Fruit fly (Drosophila melanogaster) whole organism, embryonic: Measurements from ENCODE around the gene TwdlF.
A peak's percentile ranks its signal among the peaks of the same experiment; 100 is the strongest.

Experiments used
- Awh ChIP-seq: fragments of 200-800 bp; sonication (Bioruptor generic); IDR thresholded peaks from 2 replicates; pipeline ENCODE4, ENCODE4 v1.3.6; 2022; ENCODE audit warnings: missing biosample characterization, missing genetic modification characterization
- C15 ChIP-seq: fragments of 200-800 bp; sonication (Bioruptor generic); IDR thresholded peaks from 3 replicates; pipeline ENCODE4 v1.3.6; 2022; ENCODE audit warnings: missing biosample characterization, missing genetic modification characterization
- CG10366 ChIP-seq: fragments of 200-800 bp; sonication (Bioruptor generic); IDR thresholded peaks from 2 replicates; pipeline ENCODE4 v1.3.6; 2022; ENCODE audit warnings: missing biosample characterization, missing genetic modification characterization
- CG11247 ChIP-seq: fragments of 200-800 bp; sonication (Bioruptor generic); IDR thresholded peaks from 2 replicates; pipeline ENCODE4 v1.3.6; 2022; ENCODE audit warnings: missing biosample characterization, missing genetic modification characterization
- CG11695 ChIP-seq: fragments of 200-800 bp; sonication (Bioruptor generic); IDR thresholded peaks from 3 replicates; pipeline ENCODE4 v1.3.6; 2022; ENCODE audit warnings: missing biosample characterization, missing genetic modification characterization
- CG12155 ChIP-seq: fragments of 200-800 bp; sonication (Bioruptor generic); optimal IDR thresholded peaks from 3 replicates; lab custom pipeline; 2016; ENCODE audit warnings: missing biosample characterization, missing genetic modification characterization
- CG1233 ChIP-seq: fragments of 200-800 bp; sonication (Bioruptor generic); optimal IDR thresholded peaks from 4 replicates; lab custom pipeline; 2018; ENCODE audit warnings: missing biosample characterization, mild to moderate bottlenecking, missing genetic modification characterization
- CG12659 ChIP-seq: fragments of 200-800 bp; sonication (Bioruptor generic); optimal IDR thresholded peaks from 3 replicates; lab custom pipeline; 2017; ENCODE audit warnings: mild to moderate bottlenecking, missing biosample characterization, missing genetic modification reagents, missing genetic modification characterization
- CG13424 ChIP-seq: fragments of 200-800 bp; sonication (Bioruptor generic); optimal IDR thresholded peaks from 2 replicates; lab custom pipeline; 2019; ENCODE audit warnings: missing biosample characterization, mild to moderate bottlenecking, missing genetic modification characterization, moderate library complexity
- CG14860 ChIP-seq: fragments of 200-800 bp; sonication (Bioruptor generic); IDR thresholded peaks from 3 replicates; pipeline ENCODE4 v1.3.6; 2022; ENCODE audit warnings: missing biosample characterization, missing genetic modification characterization; ENCODE audit not compliant: partially characterized antibody
- CG1603 ChIP-seq: fragments of 200-800 bp; sonication (Bioruptor generic); optimal IDR thresholded peaks from 2 replicates; lab custom pipeline; 2019; ENCODE audit warnings: missing biosample characterization, mild to moderate bottlenecking, missing genetic modification characterization, moderate library complexity
- CG1647 ChIP-seq: fragments of 200-800 bp; sonication (Bioruptor generic); optimal IDR thresholded peaks from 3 replicates; lab custom pipeline; 2016; ENCODE audit warnings: missing biosample characterization, missing genetic modification characterization
- CG17359 ChIP-seq: fragments of 200-800 bp; sonication (Bioruptor generic); optimal IDR thresholded peaks from 3 replicates; lab custom pipeline; 2018; ENCODE audit warnings: missing biosample characterization, mild to moderate bottlenecking, missing genetic modification characterization, moderate library complexity
- CG17612 ChIP-seq: fragments of 200-800 bp; sonication (Bioruptor generic); IDR thresholded peaks from 2 replicates; pipeline ENCODE4 v1.3.6; 2022; ENCODE audit warnings: missing biosample characterization, missing genetic modification characterization
- CG18764 ChIP-seq: fragments of 200-800 bp; sonication (Bioruptor generic); optimal IDR thresholded peaks from 3 replicates; lab custom pipeline; 2016; ENCODE audit warnings: missing biosample characterization, missing genetic modification characterization
- CG31365 ChIP-seq: fragments of 200-800 bp; sonication (Bioruptor generic); optimal IDR thresholded peaks from 2 replicates; lab custom pipeline; 2018; ENCODE audit warnings: missing biosample characterization, mild to moderate bottlenecking, missing genetic modification characterization
- CG33213 ChIP-seq: fragments of 200-800 bp; sonication (Bioruptor generic); optimal IDR thresholded peaks from 3 replicates; lab custom pipeline; 2016; ENCODE audit warnings: missing biosample characterization, missing genetic modification characterization
- CG3847 ChIP-seq: fragments of 200-800 bp; sonication (Bioruptor generic); IDR thresholded peaks from 2 replicates; pipeline ENCODE4 v1.3.6; 2022; ENCODE audit warnings: missing biosample characterization, missing genetic modification characterization
- CG4404 ChIP-seq: fragments of 200-800 bp; sonication (Bioruptor generic); IDR thresholded peaks from 2 replicates; pipeline ENCODE4 v1.3.6; 2022; ENCODE audit warnings: missing biosample characterization, missing genetic modification characterization
- CG7745 ChIP-seq: fragments of 200-800 bp; sonication (Bioruptor generic); optimal IDR thresholded peaks from 2 replicates; lab custom pipeline; 2018; ENCODE audit warnings: missing biosample characterization, mild to moderate bottlenecking, missing genetic modification characterization, moderate library complexity
- CG7839 ChIP-seq: fragments of 200-800 bp; sonication (Bioruptor generic); optimal IDR thresholded peaks from 3 replicates; lab custom pipeline; 2018; ENCODE audit warnings: missing biosample characterization, mild to moderate bottlenecking, missing genetic modification characterization, moderate library complexity
- CG7928 ChIP-seq: fragments of 200-800 bp; sonication (Bioruptor generic); optimal IDR thresholded peaks from 2 replicates; lab custom pipeline; 2017; ENCODE audit warnings: missing biosample characterization, mild to moderate bottlenecking, missing genetic modification characterization
- CG8290 ChIP-seq, 3 experiments: fragments of 200-800 bp; sonication (Bioruptor generic); optimal IDR thresholded peaks; 2 replicates each; lab custom pipeline; 2016 to 2019; ENCODE audit warnings: missing biosample characterization in 3 of 3, missing genetic modification characterization in 3 of 3, mild to moderate bottlenecking in 2 of 3, moderate library complexity in 1 of 3
- CHES-1-like ChIP-seq: fragments of 200-800 bp; sonication (Bioruptor generic); optimal IDR thresholded peaks from 2 replicates; lab custom pipeline; 2016; ENCODE audit warnings: missing biosample characterization, missing genetic modification characterization
- Dad ChIP-seq: fragments of 200-800 bp; sonication (Bioruptor generic); optimal IDR thresholded peaks from 3 replicates; lab custom pipeline; 2016; ENCODE audit warnings: missing biosample characterization, missing genetic modification characterization
- Doc2 ChIP-seq: fragments of 200-800 bp; sonication (Bioruptor generic); IDR thresholded peaks from 2 replicates; pipeline ENCODE4 v1.3.6; 2022; ENCODE audit warnings: missing biosample characterization, missing genetic modification characterization
- Dp ChIP-seq: fragments of 200-800 bp; sonication (Bioruptor generic); optimal IDR thresholded peaks from 2 replicates; lab custom pipeline; 2018; ENCODE audit warnings: missing biosample characterization, mild to moderate bottlenecking, missing genetic modification characterization, moderate library complexity
- Hey ChIP-seq: fragments of 200-800 bp; sonication (Bioruptor generic); optimal IDR thresholded peaks from 3 replicates; lab custom pipeline; 2018; ENCODE audit warnings: missing biosample characterization, mild to moderate bottlenecking, missing genetic modification characterization
- Mrtf ChIP-seq: fragments of 200-800 bp; sonication (Bioruptor generic); IDR thresholded peaks from 3 replicates; pipeline ENCODE4 v1.3.6; 2022; ENCODE audit warnings: missing biosample characterization, missing genetic modification characterization
- Opbp ChIP-seq: fragments of 200-800 bp; sonication (Bioruptor generic); IDR thresholded peaks from 3 replicates; pipeline ENCODE4 v1.3.6; 2022; ENCODE audit warnings: missing biosample characterization, missing genetic modification characterization; ENCODE audit not compliant: partially characterized antibody
- ac ChIP-seq: fragments of 200-800 bp; sonication (Bioruptor generic); optimal IDR thresholded peaks from 3 replicates; lab custom pipeline; 2017; ENCODE audit warnings: missing biosample characterization, mild to moderate bottlenecking, missing genetic modification characterization
- ash1 ChIP-seq: fragments of 200-800 bp; sonication (Bioruptor generic); optimal IDR thresholded peaks from 2 replicates; lab custom pipeline; 2018; ENCODE audit warnings: missing biosample characterization, mild to moderate bottlenecking, missing genetic modification characterization
- bsh ChIP-seq, 2 experiments: fragments of 200-800 bp; sonication (Bioruptor generic); optimal IDR thresholded peaks; 2 replicates each; lab custom pipeline; 2017 to 2018; ENCODE audit warnings: mild to moderate bottlenecking in 2 of 2, missing biosample characterization in 2 of 2, missing genetic modification characterization in 2 of 2, moderate library complexity in 1 of 2
- dimm ChIP-seq: fragments of 200-800 bp; sonication (Bioruptor generic); IDR thresholded peaks from 2 replicates; pipeline ENCODE4 v1.3.6; 2022; ENCODE audit warnings: missing biosample characterization, missing genetic modification characterization
- dmrt99B ChIP-seq: fragments of 200-800 bp; sonication (Bioruptor generic); optimal IDR thresholded peaks from 2 replicates; lab custom pipeline; 2018; ENCODE audit warnings: missing biosample characterization, mild to moderate bottlenecking, missing genetic modification characterization, moderate library complexity
- emc ChIP-seq: fragments of 200-800 bp; sonication (Bioruptor generic); optimal IDR thresholded peaks from 2 replicates; lab custom pipeline; 2016; ENCODE audit warnings: missing biosample characterization, missing genetic modification characterization
- gro ChIP-seq: fragments of 200-800 bp; sonication (Bioruptor generic); optimal IDR thresholded peaks from 2 replicates; lab custom pipeline; 2016; ENCODE audit warnings: missing biosample characterization, missing genetic modification characterization
- gt ChIP-seq: fragments of 200-800 bp; sonication (Bioruptor generic); IDR thresholded peaks from 2 replicates; pipeline ENCODE4 v1.3.6; 2022; ENCODE audit warnings: missing biosample characterization, missing genetic modification characterization
- hb ChIP-seq: fragments of 200-800 bp; sonication (Bioruptor generic); IDR thresholded peaks from 3 replicates; pipeline ENCODE4 v1.3.6; 2022; ENCODE audit warnings: missing biosample characterization, missing genetic modification characterization; ENCODE audit not compliant: partially characterized antibody
- kay ChIP-seq: fragments of 200-800 bp; sonication (Bioruptor generic); optimal IDR thresholded peaks from 2 replicates; lab custom pipeline; 2016; ENCODE audit warnings: missing biosample characterization, missing genetic modification characterization
- lbe ChIP-seq: fragments of 200-800 bp; sonication (Bioruptor generic); optimal IDR thresholded peaks from 2 replicates; lab custom pipeline; 2016; ENCODE audit warnings: missing biosample characterization, mild to moderate bottlenecking, missing genetic modification characterization
- org-1 ChIP-seq: fragments of 200-800 bp; sonication (Bioruptor generic); optimal IDR thresholded peaks from 2 replicates; lab custom pipeline; 2017; ENCODE audit warnings: missing biosample characterization, missing genetic modification characterization
- p53 ChIP-seq: fragments of 200-800 bp; sonication (Bioruptor generic); optimal IDR thresholded peaks from 2 replicates; lab custom pipeline; 2016; ENCODE audit warnings: missing biosample characterization, missing genetic modification characterization
- pnt ChIP-seq: fragments of 200-800 bp; sonication (Bioruptor generic); optimal IDR thresholded peaks from 3 replicates; lab custom pipeline; 2016; ENCODE audit warnings: missing biosample characterization, missing genetic modification characterization
- repo ChIP-seq: fragments of 200-800 bp; sonication (Bioruptor generic); optimal IDR thresholded peaks from 2 replicates; lab custom pipeline; 2016; ENCODE audit warnings: missing biosample characterization, missing genetic modification characterization
- scrt ChIP-seq: fragments of 200-800 bp; sonication (Bioruptor generic); optimal IDR thresholded peaks from 2 replicates; lab custom pipeline; 2018; ENCODE audit warnings: missing biosample characterization, mild to moderate bottlenecking, missing genetic modification characterization, moderate library complexity
- sens-2 ChIP-seq: fragments of 200-800 bp; sonication (Bioruptor generic); IDR thresholded peaks from 2 replicates; pipeline ENCODE4 v1.3.6; 2022; ENCODE audit warnings: missing biosample characterization, missing genetic modification characterization
- tgo ChIP-seq: fragments of 200-800 bp; sonication (Bioruptor generic); IDR thresholded peaks from 3 replicates; pipeline ENCODE4 v1.3.6; 2022; ENCODE audit warnings: missing biosample characterization, missing genetic modification characterization
- tup ChIP-seq: fragments of 200-800 bp; sonication (Bioruptor generic); optimal IDR thresholded peaks from 2 replicates; lab custom pipeline; 2016; ENCODE audit warnings: missing biosample characterization, mild to moderate bottlenecking, missing genetic modification characterization, moderate library complexity

TwdlF gene

DNA sequence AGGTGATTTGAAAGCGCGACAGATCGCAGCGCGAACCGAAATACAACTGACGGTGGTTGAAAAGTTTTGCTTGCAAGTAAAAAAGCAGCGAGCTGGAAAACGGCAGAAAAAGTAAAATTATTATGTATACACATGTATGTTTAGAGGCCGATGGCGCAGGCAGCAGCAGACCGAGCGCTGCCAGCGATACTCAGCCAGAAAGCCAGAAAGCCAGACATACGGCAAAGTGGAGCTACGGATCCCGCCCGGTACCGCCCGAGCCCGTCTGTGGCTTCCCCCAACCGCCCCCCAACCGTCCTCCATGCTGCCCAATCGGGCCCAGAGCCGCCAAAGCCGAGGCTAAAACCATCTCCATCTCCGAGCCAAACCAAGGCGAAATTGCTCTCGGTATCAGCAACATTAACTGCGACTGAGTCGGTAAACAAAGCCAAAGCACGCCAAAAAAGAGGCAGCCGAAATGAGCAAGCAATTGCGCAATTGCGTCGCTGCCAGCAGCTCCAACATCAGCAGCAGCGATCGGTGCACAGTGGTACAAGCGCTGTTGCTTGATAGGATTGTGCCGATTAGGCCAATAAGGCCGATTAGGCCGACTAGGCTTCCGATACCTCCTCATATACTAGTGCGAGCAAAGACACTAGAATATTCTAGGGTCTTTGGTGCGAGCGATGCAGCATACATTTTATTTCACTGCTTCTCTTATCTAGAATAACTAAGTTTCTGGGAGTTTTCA lies 31.4 kb upstream of the TwdlF start, which contains the start of gene CG14636 (continued):
- TF ChIP-seq CG1233 = peak; percentile 48
- TF ChIP-seq repo (GFP tag; lab: Kevin White, UChicago) = peak; percentile 58
- TF ChIP-seq CG14860 = no peak
- no peak for TF ChIP-seq tup
- TF ChIP-seq org-1 (GFP tag; lab: Kevin White, UChicago) = peak; percentile 74
- no peak for TF ChIP-seq CG7928 (GFP tag; lab: Kevin White, UChicago)
- no peak for TF ChIP-seq kay
- TF ChIP-seq CG17359 = peak; percentile 65
- TF ChIP-seq CG12155 = peak; percentile 54
- peak; percentile 33 for TF ChIP-seq CG1647 (GFP tag; lab: Kevin White, UChicago)
- peak; percentile 69 for TF ChIP-seq CHES-1-like (GFP tag; lab: Kevin White, UChicago)
- peak; percentile 5; the same call in 1 of the 2 replicates for TF ChIP-seq dimm (GFP tag; lab: Robert Waterston, UW)
- TF ChIP-seq CG18764 = no peak
- TF ChIP-seq ash1 = no peak
- peak; percentile 71; the same call in 1 of the 3 replicates for TF ChIP-seq C15 (GFP tag; lab: Robert Waterston, UW)
- TF ChIP-seq emc (GFP tag; lab: Kevin White, UChicago) = peak; percentile 9
- peak; percentile 73 for TF ChIP-seq CG13424
- TF ChIP-seq CG33213 (GFP tag; lab: Kevin White, UChicago) = peak; percentile 38
- TF ChIP-seq p53 = peak; percentile 62
- TF ChIP-seq sens-2 (GFP tag; lab: Robert Waterston, UW) = no peak
- TF ChIP-seq dmrt99B (tag; lab: Kevin White, UChicago) = peak; percentile 82
- peak in 1 of 2 experiments; percentile 26 for TF ChIP-seq bsh (GFP tag; optimal IDR thresholded peaks at IDR 0.05; lab: Kevin White, UChicago)
- peak; percentile 68 for TF ChIP-seq Awh (GFP tag; lab: Robert Waterston, UW)
- no peak for TF ChIP-seq ac (GFP tag; lab: Kevin White, UChicago)
- no peak for TF ChIP-seq gt (GFP tag; lab: Robert Waterston, UW)
- TF ChIP-seq CG4404 = peak; percentile 46; the same call in 1 of the 2 replicates
- TF ChIP-seq Dad (GFP tag; lab: Kevin White, UChicago) = peak; percentile 39
- peak; percentile 60 for TF ChIP-seq CG10366 (GFP tag; lab: Robert Waterston, UW)
- peak; percentile 62; the same call in 1 of the 3 replicates for TF ChIP-seq hb (GFP tag; lab: Robert Waterston, UW)
- TF ChIP-seq pnt (GFP tag; lab: Kevin White, UChicago) = peak; percentile 73
- no peak for TF ChIP-seq Doc2
- TF ChIP-seq CG7839 (tag; lab: Kevin White, UChicago) = peak; percentile 78
- no peak for TF ChIP-seq Dp (GFP tag; lab: Kevin White, UChicago)
- peak; percentile 3 for TF ChIP-seq scrt
- peak; percentile 62; the same call in 1 of the 3 replicates for TF ChIP-seq Mrtf (GFP tag; lab: Robert Waterston, UW)
- peak; percentile 63 for TF ChIP-seq gro (GFP tag; lab: Kevin White, UChicago)
- peak; percentile 58 for TF ChIP-seq CG17612 (GFP tag; lab: Robert Waterston, UW)
- no peak for TF ChIP-seq CG7745 (tag; lab: Kevin White, UChicago)
- TF ChIP-seq tgo (GFP tag; lab: Robert Waterston, UW) = peak; percentile 85
- TF ChIP-seq CG11695 (GFP tag; lab: Robert Waterston, UW) = peak; percentile 84
- TF ChIP-seq CG8290 (GFP tag; optimal IDR thresholded peaks at IDR 0.05; lab: Kevin White, UChicago) = no peak
- peak in 1 of 2 experiments; percentile 62 for TF ChIP-seq CG8290 (tag; optimal IDR thresholded peaks at IDR 0.05; lab: Kevin White, UChicago)
- TF ChIP-seq CG1603 (tag; lab: Kevin White, UChicago) = peak; percentile 61
- TF ChIP-seq Opbp (GFP tag; lab: Robert Waterston, UW) = no peak
- TF ChIP-seq Hey (tag; lab: Kevin White, UChicago) = no peak
- no peak for TF ChIP-seq CG31365 (tag; lab: Kevin White, UChicago)
- peak; percentile 75 for TF ChIP-seq CG3847
- peak; percentile 61 for TF ChIP-seq CG11247 (GFP tag; lab: Robert Waterston, UW)
- peak; percentile 76 for TF ChIP-seq CG12659
- no peak for TF ChIP-seq lbe (GFP tag; lab: Kevin White, UChicago)
